Worm (Caenorhabditis elegans): ENCODE results near the gene F45E1.5.

ce11 chrX:7945438-7945837 lies 31.1 kb upstream of the F45E1.5 start:
- TF ChIP-seq ama-1 (optimal IDR thresholded peaks at IDR 0.05): no peak
- TF ChIP-seq pes-1 (GFP tag; IDR thresholded peaks at IDR 0.05): no peak
- TF ChIP-seq flt-1 (GFP tag; IDR thresholded peaks at IDR 0.05): no peak
